Fruit fly (Drosophila melanogaster) whole organism, embryonic: ENCODE data around the gene Wdfy2.

Experiments
- Abd-B ChIP-seq: fragments of 200-800 bp; sonication (Bioruptor generic); optimal IDR thresholded peaks from 2 replicates; lab custom pipeline; 2018; ENCODE audit warnings: missing biosample characterization, mild to moderate bottlenecking, missing genetic modification characterization, moderate library complexity
- B-H2 ChIP-seq: fragments of 200-800 bp; sonication (Bioruptor generic); optimal IDR thresholded peaks from 2 replicates; lab custom pipeline; 2018; ENCODE audit warnings: missing biosample characterization, mild to moderate bottlenecking, missing genetic modification characterization
- CG18011 ChIP-seq: fragments of 200-800 bp; sonication (Bioruptor generic); optimal IDR thresholded peaks from 2 replicates; lab custom pipeline; 2017; ENCODE audit warnings: missing biosample characterization, missing genetic modification characterization, mild to moderate bottlenecking, moderate library complexity, missing genotype
- CG8478 ChIP-seq: fragments of >200 bp; optimal IDR thresholded peaks from 2 replicates; lab custom pipeline; 2018
- Hmx ChIP-seq: fragments of 200-800 bp; sonication (Bioruptor generic); optimal IDR thresholded peaks from 2 replicates; lab custom pipeline; 2016; ENCODE audit warnings: missing biosample characterization, missing genetic modification characterization
- NC2α ChIP-seq: fragments of 200-800 bp; sonication (Bioruptor generic); optimal IDR thresholded peaks from 2 replicates; lab custom pipeline; 2016; ENCODE audit warnings: missing biosample characterization, missing genetic modification characterization
- ase ChIP-seq: fragments of 200-800 bp; sonication (Bioruptor generic); IDR thresholded peaks from 3 replicates; pipeline ENCODE4 v1.3.6; 2022; ENCODE audit warnings: missing biosample characterization, missing genetic modification characterization
- ewg ChIP-seq: fragments of 200-800 bp; sonication (Bioruptor generic); optimal IDR thresholded peaks from 3 replicates; lab custom pipeline; 2017; ENCODE audit warnings: mild to moderate bottlenecking, missing biosample characterization, missing genetic modification reagents, missing genetic modification characterization
- lola ChIP-seq, 3 experiments: fragments of >200 bp in 2 of 3; fragments of 200-800 bp in 1 of 3; sonication (Bioruptor generic) in 1 of 3; optimal IDR thresholded peaks; 2 replicates each; lab custom pipeline; 2017 to 2019; ENCODE audit warnings: missing biosample characterization in 3 of 3, missing genetic modification characterization in 3 of 3, mild to moderate bottlenecking in 1 of 3, moderate library complexity in 1 of 3

dm6 chr2L:10396488-10396824, 26.6 kb upstream of the Wdfy2 start, which contains the start of gene Cnot4:
- TF ChIP-seq NC2α (GFP tag; lab: Kevin White, UChicago): no peak
- TF ChIP-seq B-H2 (GFP tag; lab: Kevin White, UChicago): no peak
- TF ChIP-seq CG8478 (lab: Kevin White, UChicago): no peak
- TF ChIP-seq Abd-B: no peak
- no peak for TF ChIP-seq ase
- TF ChIP-seq lola (GFP tag; optimal IDR thresholded peaks at IDR 0.05; lab: Kevin White, UChicago): no peak
- no peak for TF ChIP-seq ewg (GFP tag; lab: Kevin White, UChicago)
- no peak for TF ChIP-seq CG18011 (GFP tag; lab: Kevin White, UChicago)
- TF ChIP-seq Hmx: no peak
